Fruit fly (Drosophila melanogaster) whole organism, wandering third instar larva: ENCODE results near the gene CG43307.

Experiments used
- CG9705 ChIP-seq: fragments of 200-800 bp; sonication (Bioruptor generic); optimal IDR thresholded peaks from 2 replicates; lab custom pipeline; 2018; ENCODE audit warnings: missing biosample characterization, mild to moderate bottlenecking, missing genetic modification characterization
- Hnf4 ChIP-seq: fragments of 200-800 bp; sonication (Bioruptor generic); optimal IDR thresholded peaks from 2 replicates; lab custom pipeline; 2016; ENCODE audit warnings: missing biosample characterization, mild to moderate bottlenecking, missing genetic modification characterization
- brk ChIP-seq: fragments of 200-800 bp; sonication (Bioruptor generic); optimal IDR thresholded peaks from 2 replicates; lab custom pipeline; 2016; ENCODE audit warnings: missing biosample characterization, mild to moderate bottlenecking, missing genetic modification characterization
- rgr ChIP-seq: fragments of 200-800 bp; sonication (Bioruptor generic); optimal IDR thresholded peaks from 3 replicates; lab custom pipeline; 2016; ENCODE audit warnings: missing biosample characterization, mild to moderate bottlenecking, missing genetic modification characterization

- no peak for TF ChIP-seq rgr (GFP tag; lab: Kevin White, UChicago)
- TF ChIP-seq Hnf4 (GFP tag; lab: Kevin White, UChicago) = no peak
- TF ChIP-seq CG9705 = no peak
- TF ChIP-seq brk (GFP tag; lab: Kevin White, UChicago) = no peak
Observed at dm6 chr2L:5795192-5795591, 16.2 kb upstream of the CG43307 start.
